Fruit fly (Drosophila melanogaster) whole organism, pupa: ENCODE results near the gene CG17819.

Source experiments
- CG10348 ChIP-seq: fragments of 200-800 bp; sonication (Bioruptor generic); IDR thresholded peaks from 2 replicates; pipeline ENCODE4 v1.3.6; 2022; ENCODE audit warnings: missing biosample characterization, missing genetic modification characterization
- CG12605 ChIP-seq: fragments of 200-800 bp; sonication (Bioruptor generic); IDR thresholded peaks from 2 replicates; pipeline ENCODE4 v1.3.6; 2022; ENCODE audit warnings: missing biosample characterization, missing genetic modification characterization
- CG13204 ChIP-seq: fragments of 200-800 bp; sonication (Bioruptor generic); optimal IDR thresholded peaks from 2 replicates; lab custom pipeline; 2018; ENCODE audit warnings: missing biosample characterization, mild to moderate bottlenecking, missing genetic modification characterization, moderate library complexity
- CG14655 ChIP-seq: fragments of 200-800 bp; sonication (Bioruptor generic); optimal IDR thresholded peaks from 3 replicates; lab custom pipeline; 2017; ENCODE audit warnings: mild to moderate bottlenecking, missing biosample characterization, missing genetic modification reagents, missing genetic modification characterization
- CG15710 ChIP-seq: fragments of 200-800 bp; sonication (Bioruptor generic); optimal IDR thresholded peaks from 2 replicates; lab custom pipeline; 2018; ENCODE audit warnings: missing biosample characterization, mild to moderate bottlenecking, missing genetic modification characterization, moderate library complexity
- CG17806 ChIP-seq: fragments of 200-800 bp; sonication (Bioruptor generic); optimal IDR thresholded peaks from 2 replicates; lab custom pipeline; 2018; ENCODE audit warnings: missing biosample characterization, mild to moderate bottlenecking, missing genetic modification characterization, moderate library complexity
- CG32121 ChIP-seq: fragments of 200-800 bp; sonication (Bioruptor generic); IDR thresholded peaks from 2 replicates; pipeline ENCODE4 v1.3.6; 2022; ENCODE audit warnings: missing biosample characterization, missing genetic modification characterization
- CG34367 ChIP-seq: fragments of 200-800 bp; sonication (Bioruptor generic); optimal IDR thresholded peaks from 2 replicates; lab custom pipeline; 2018; ENCODE audit warnings: missing biosample characterization, mild to moderate bottlenecking, missing genetic modification characterization
- CG4496 ChIP-seq: fragments of 200-800 bp; sonication (Bioruptor generic); IDR thresholded peaks from 3 replicates; pipeline ENCODE4 v1.3.6; 2022; ENCODE audit warnings: missing biosample characterization, missing genetic modification characterization
- CG8159 ChIP-seq: fragments of 200-800 bp; sonication (Bioruptor generic); optimal IDR thresholded peaks from 3 replicates; lab custom pipeline; 2018; ENCODE audit warnings: missing biosample characterization, mild to moderate bottlenecking, missing genetic modification characterization, moderate library complexity
- CG8301 ChIP-seq: fragments of 200-800 bp; sonication (Bioruptor generic); optimal IDR thresholded peaks from 2 replicates; lab custom pipeline; 2018; ENCODE audit warnings: missing biosample characterization, mild to moderate bottlenecking, missing genetic modification characterization
- CG9948 ChIP-seq: fragments of 200-800 bp; sonication (Bioruptor generic); optimal IDR thresholded peaks from 2 replicates; lab custom pipeline; 2018; ENCODE audit warnings: missing biosample characterization, mild to moderate bottlenecking, missing genetic modification characterization, moderate library complexity
- D1 ChIP-seq: fragments of 200-800 bp; sonication (Bioruptor generic); optimal IDR thresholded peaks from 2 replicates; lab custom pipeline; 2018; ENCODE audit warnings: missing biosample characterization, mild to moderate bottlenecking, missing genetic modification characterization, moderate library complexity
- EcR ChIP-seq: fragments of 200-800 bp; sonication (Bioruptor generic); optimal IDR thresholded peaks from 3 replicates; lab custom pipeline; 2019; ENCODE audit warnings: missing biosample characterization, missing genetic modification characterization, mild to moderate bottlenecking, moderate library complexity, missing genetic modification reagents
- Ets98B ChIP-seq: fragments of 200-800 bp; sonication (Bioruptor generic); IDR thresholded peaks from 2 replicates; pipeline ENCODE4 v1.3.6; 2022; ENCODE audit warnings: missing biosample characterization, missing genetic modification characterization
- Pif1A ChIP-seq: fragments of 200-800 bp; sonication (Bioruptor generic); optimal IDR thresholded peaks from 3 replicates; lab custom pipeline; 2016; ENCODE audit warnings: missing biosample characterization, missing genetic modification characterization
- Pif1B ChIP-seq: fragments of 200-800 bp; sonication (Bioruptor generic); optimal IDR thresholded peaks from 3 replicates; lab custom pipeline; 2016; ENCODE audit warnings: missing biosample characterization, missing genetic modification characterization
- Snoo ChIP-seq: fragments of 200-800 bp; sonication (Bioruptor generic); optimal IDR thresholded peaks from 3 replicates; lab custom pipeline; 2017; ENCODE audit warnings: missing biosample characterization, mild to moderate bottlenecking, missing genetic modification characterization, inconsistent platforms
- fd96Ca ChIP-seq: fragments of 200-800 bp; sonication (Bioruptor generic); IDR thresholded peaks from 3 replicates; pipeline ENCODE4 v1.3.6; 2022; ENCODE audit warnings: missing biosample characterization, missing genetic modification characterization
- gl ChIP-seq: fragments of 200-800 bp; sonication (Bioruptor generic); optimal IDR thresholded peaks from 2 replicates; lab custom pipeline; 2018; ENCODE audit warnings: missing biosample characterization, mild to moderate bottlenecking, missing genetic modification characterization
- rn ChIP-seq: fragments of 200-800 bp; sonication (Bioruptor generic); IDR thresholded peaks from 2 replicates; pipeline ENCODE4 v1.3.6; 2022; ENCODE audit warnings: missing biosample characterization, missing genetic modification characterization

Gene CG17819

DNA sequence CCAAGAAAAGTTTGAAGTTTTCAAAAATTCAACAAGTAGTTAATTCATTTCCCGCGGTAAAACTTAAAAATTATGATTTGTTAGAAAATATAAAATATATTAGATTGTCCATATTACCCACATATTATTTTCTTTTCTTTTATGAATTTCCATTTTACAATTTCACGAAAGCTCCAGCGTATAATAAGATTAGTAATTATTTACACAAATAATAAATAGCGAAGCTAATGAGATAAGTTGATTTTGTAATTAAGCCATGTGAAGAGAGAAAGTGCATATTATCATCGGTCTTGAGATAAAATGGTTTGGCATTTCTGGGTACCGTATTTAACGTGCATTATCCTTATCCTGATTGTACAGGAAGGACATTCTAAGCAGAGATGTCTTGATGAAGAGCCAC, 26.2 kb upstream of the CG17819 start, which contains the start of gene Qsox3:
Gene Qsox3 (plus strand): TSS at position 301 of the 400 bp plus-strand sequence.
- TF ChIP-seq gl (no peak), CG13204 (GFP tag; lab: Kevin White, UChicago) (no peak), CG12605 (no peak), CG17806 (tag; lab: Kevin White, UChicago) (no peak), rn (GFP tag; lab: Robert Waterston, UW) (no peak), D1 (tag; lab: Kevin White, UChicago) (no peak)
- TF ChIP-seq, all 21 proteins: peak for 0

DNA sequence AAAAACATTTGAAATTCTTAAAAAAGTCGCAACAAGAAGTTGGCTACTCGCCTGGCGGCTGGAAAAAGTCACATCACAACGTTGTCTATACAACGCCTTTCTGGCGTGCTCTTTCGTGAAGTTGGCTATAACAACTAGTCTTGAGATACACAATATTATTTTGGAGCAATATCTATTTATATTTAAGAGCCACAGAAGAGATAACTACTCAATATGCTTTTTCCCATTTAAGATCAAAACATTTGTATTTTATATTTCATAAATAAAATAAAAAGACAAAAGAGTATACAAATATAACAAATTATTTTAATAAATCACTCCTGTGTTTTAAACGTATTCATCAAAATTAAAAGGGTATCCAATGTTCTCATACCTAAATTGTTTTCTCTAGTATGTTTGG, 21.5 kb upstream of the CG17819 start:
- no peak for TF ChIP-seq CG34367 (tag; lab: Kevin White, UChicago)
- peak; percentile 50 for TF ChIP-seq CG8301 (tag; lab: Kevin White, UChicago)
- TF ChIP-seq CG14655: peak; percentile 76
- TF ChIP-seq CG9948 (tag; lab: Kevin White, UChicago): peak; percentile 39
- TF ChIP-seq CG17806 (tag; lab: Kevin White, UChicago): peak; percentile 4

DNA sequence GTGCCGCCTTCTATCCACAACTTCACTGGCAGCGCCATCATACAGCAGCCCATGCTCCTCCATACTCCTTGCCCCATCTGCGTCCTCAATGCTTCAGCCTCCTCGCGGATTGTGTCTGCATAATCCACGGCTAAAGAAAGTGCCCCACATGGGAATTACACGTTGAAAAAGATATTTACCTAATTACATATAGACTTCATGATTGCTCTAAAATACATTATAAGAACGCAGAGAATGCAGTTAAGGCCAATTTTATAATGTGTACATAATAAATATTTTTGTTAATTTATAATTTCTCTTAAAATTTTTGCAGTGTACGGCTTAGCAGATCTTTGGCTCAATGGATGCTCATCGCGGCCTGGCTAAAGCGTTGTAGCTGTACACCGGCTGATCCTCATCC, 20.3 kb upstream of the CG17819 start:
- TF ChIP-seq CG8301 (tag; lab: Kevin White, UChicago) (peak; percentile 94), Pif1B (peak; percentile 85), CG4496 (peak; percentile 91), D1 (tag; lab: Kevin White, UChicago) (peak; percentile 84), CG9948 (tag; lab: Kevin White, UChicago) (peak; percentile 94), CG12605 (peak; percentile 83), gl (peak; percentile 65), CG10348 (no peak), rn (GFP tag; lab: Robert Waterston, UW) (peak; percentile 78), CG8159 (tag; lab: Kevin White, UChicago) (peak; percentile 88), Pif1A (GFP tag; lab: Kevin White, UChicago) (peak; percentile 87), fd96Ca (GFP tag; lab: Robert Waterston, UW) (peak; percentile 82; the same call in 2 of the 3 replicates), CG15710 (tag; lab: Kevin White, UChicago) (peak; percentile 89), CG34367 (tag; lab: Kevin White, UChicago) (peak; percentile 87), Snoo (tag; lab: Kevin White, UChicago) (peak; percentile 81), CG17806 (tag; lab: Kevin White, UChicago) (peak; percentile 91), EcR (GFP tag; lab: Kevin White, UChicago) (peak; percentile 6), CG14655 (peak; percentile 94), Ets98B (GFP tag; lab: Robert Waterston, UW) (peak; percentile 90), CG32121 (GFP tag; lab: Robert Waterston, UW) (peak; percentile 83), CG13204 (GFP tag; lab: Kevin White, UChicago) (peak; percentile 57)

dm6 chr3R:21904345-21904744, 19.0 kb upstream of the CG17819 start:
- TF ChIP-seq fd96Ca (GFP tag; lab: Robert Waterston, UW) (no peak), gl (no peak), CG14655 (peak; percentile 5), EcR (GFP tag; lab: Kevin White, UChicago) (peak; percentile 90), CG15710 (tag; lab: Kevin White, UChicago) (peak; percentile 2), CG8159 (tag; lab: Kevin White, UChicago) (no peak), rn (GFP tag; lab: Robert Waterston, UW) (no peak)

- TF ChIP-seq CG17806 (tag; lab: Kevin White, UChicago) (peak; percentile 84), Ets98B (GFP tag; lab: Robert Waterston, UW) (peak; percentile 33; the same call in 1 of the 2 replicates), CG9948 (tag; lab: Kevin White, UChicago) (peak; percentile 76), fd96Ca (GFP tag; lab: Robert Waterston, UW) (no peak), Pif1A (GFP tag; lab: Kevin White, UChicago) (peak; percentile 57), Pif1B (peak; percentile 58), Snoo (tag; lab: Kevin White, UChicago) (peak; percentile 51), CG8301 (tag; lab: Kevin White, UChicago) (peak; percentile 79), CG13204 (GFP tag; lab: Kevin White, UChicago) (peak; percentile 28), CG15710 (tag; lab: Kevin White, UChicago) (peak; percentile 72), CG32121 (GFP tag; lab: Robert Waterston, UW) (no peak), CG14655 (peak; percentile 89), gl (peak; percentile 53), D1 (tag; lab: Kevin White, UChicago) (peak; percentile 51), CG10348 (no peak), CG34367 (tag; lab: Kevin White, UChicago) (peak; percentile 24), EcR (GFP tag; lab: Kevin White, UChicago) (no peak), CG8159 (tag; lab: Kevin White, UChicago) (peak; percentile 87), rn (GFP tag; lab: Robert Waterston, UW) (no peak), CG12605 (peak; percentile 42; the same call in 1 of the 2 replicates), CG4496 (peak; percentile 45; the same call in 1 of the 3 replicates)
Measured at dm6 chr3R:21899170-21899575, 13.8 kb upstream of the CG17819 start.

DNA sequence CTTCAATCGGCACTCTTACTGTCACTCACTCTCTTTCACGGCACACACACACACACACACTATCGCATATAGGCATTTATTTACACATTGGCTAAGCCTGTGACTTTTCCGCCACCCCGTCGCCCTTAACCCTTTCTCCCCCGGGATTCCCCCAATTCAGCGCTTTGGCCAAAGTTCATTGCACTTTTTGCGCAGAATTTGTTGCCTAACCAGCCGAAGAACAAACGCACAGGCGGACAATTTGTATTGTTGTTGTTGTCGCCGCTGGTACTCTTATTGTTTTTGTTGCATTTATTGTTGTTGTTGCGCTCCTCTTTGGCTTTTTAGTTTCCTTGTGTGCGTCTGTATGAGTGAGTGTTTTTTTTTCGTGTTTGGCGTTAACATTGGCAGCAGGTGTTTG, 13.4 kb upstream of the CG17819 start:
- TF ChIP-seq CG15710 (tag; lab: Kevin White, UChicago): no peak
- TF ChIP-seq Ets98B (GFP tag; lab: Robert Waterston, UW): no peak
- TF ChIP-seq EcR (GFP tag; lab: Kevin White, UChicago): peak; percentile 78
- TF ChIP-seq CG10348: no peak
